Fruit fly (Drosophila melanogaster) whole organism, embryonic: ENCODE results near the gene CG17816.
A peak's percentile ranks its signal among the peaks of the same experiment; 100 is the strongest.

Experiments
- Abd-B ChIP-seq: fragments of 200-800 bp; sonication (Bioruptor generic); optimal IDR thresholded peaks from 2 replicates; lab custom pipeline; 2018; ENCODE audit warnings: missing biosample characterization, mild to moderate bottlenecking, missing genetic modification characterization, moderate library complexity
- Ada2b ChIP-seq: fragments of 200-800 bp; sonication (Bioruptor generic); IDR thresholded peaks from 2 replicates; pipeline ENCODE4 v1.3.6; 2022; ENCODE audit warnings: missing biosample characterization, missing genetic modification characterization
- CG11093 ChIP-seq: fragments of 200-800 bp; sonication (Bioruptor generic); IDR thresholded peaks from 3 replicates; pipeline ENCODE4 v1.3.6; 2022; ENCODE audit warnings: missing biosample characterization, missing genetic modification characterization
- CG11247 ChIP-seq: fragments of 200-800 bp; sonication (Bioruptor generic); IDR thresholded peaks from 2 replicates; pipeline ENCODE4 v1.3.6; 2022; ENCODE audit warnings: missing biosample characterization, missing genetic modification characterization
- CG11695 ChIP-seq: fragments of 200-800 bp; sonication (Bioruptor generic); IDR thresholded peaks from 3 replicates; pipeline ENCODE4 v1.3.6; 2022; ENCODE audit warnings: missing biosample characterization, missing genetic modification characterization
- CG1233 ChIP-seq: fragments of 200-800 bp; sonication (Bioruptor generic); optimal IDR thresholded peaks from 4 replicates; lab custom pipeline; 2018; ENCODE audit warnings: missing biosample characterization, mild to moderate bottlenecking, missing genetic modification characterization
- CG13624 ChIP-seq: fragments of 200-800 bp; sonication (Bioruptor generic); optimal IDR thresholded peaks from 2 replicates; lab custom pipeline; 2016; ENCODE audit warnings: missing biosample characterization, missing genetic modification characterization
- CG15601 ChIP-seq: fragments of 200-800 bp; sonication (Bioruptor generic); optimal IDR thresholded peaks from 3 replicates; lab custom pipeline; 2019; ENCODE audit warnings: missing biosample characterization, mild to moderate bottlenecking, missing genetic modification characterization, moderate library complexity
- CG15696 ChIP-seq: fragments of 200-800 bp; sonication (Bioruptor generic); optimal IDR thresholded peaks from 2 replicates; lab custom pipeline; 2019; ENCODE audit warnings: missing biosample characterization, mild to moderate bottlenecking, missing genetic modification characterization, moderate library complexity
- CG17186 ChIP-seq: fragments of 200-800 bp; sonication (Bioruptor generic); optimal IDR thresholded peaks from 3 replicates; lab custom pipeline; 2017; ENCODE audit warnings: missing biosample characterization, missing genetic modification reagents, missing genetic modification characterization
- CG17361 ChIP-seq: fragments of 200-800 bp; sonication (Bioruptor generic); IDR thresholded peaks from 3 replicates; pipeline ENCODE4 v1.3.6; 2022; ENCODE audit warnings: missing biosample characterization, missing genetic modification characterization
- CG17802 ChIP-seq: fragments of 200-800 bp; sonication (Bioruptor generic); optimal IDR thresholded peaks from 2 replicates; lab custom pipeline; 2018; ENCODE audit warnings: missing biosample characterization, mild to moderate bottlenecking, missing genetic modification characterization, moderate library complexity
- CG18619 ChIP-seq: fragments of 200-800 bp; sonication (Bioruptor generic); optimal IDR thresholded peaks from 3 replicates; lab custom pipeline; 2017; ENCODE audit warnings: missing biosample characterization, mild to moderate bottlenecking, missing genetic modification characterization
- CG3407 ChIP-seq: fragments of 200-800 bp; sonication (Bioruptor generic); optimal IDR thresholded peaks from 2 replicates; lab custom pipeline; 2018; ENCODE audit warnings: missing biosample characterization, mild to moderate bottlenecking, missing genetic modification characterization
- CG34224 ChIP-seq: fragments of 200-800 bp; sonication (Bioruptor generic); IDR thresholded peaks from 3 replicates; pipeline ENCODE4 v1.3.6; 2022; ENCODE audit warnings: missing biosample characterization, missing genetic modification characterization; ENCODE audit not compliant: partially characterized antibody
- CG34422 ChIP-seq: fragments of 200-800 bp; sonication (Bioruptor generic); IDR thresholded peaks from 3 replicates; pipeline ENCODE4 v1.3.6; 2022; ENCODE audit warnings: missing biosample characterization, missing genetic modification characterization
- CG6175 ChIP-seq: fragments of 200-800 bp; sonication (Bioruptor generic); IDR thresholded peaks from 3 replicates; pipeline ENCODE4 v1.3.6; 2022; ENCODE audit warnings: missing biosample characterization, missing genetic modification characterization
- CG7839 ChIP-seq: fragments of 200-800 bp; sonication (Bioruptor generic); optimal IDR thresholded peaks from 3 replicates; lab custom pipeline; 2018; ENCODE audit warnings: missing biosample characterization, mild to moderate bottlenecking, missing genetic modification characterization, moderate library complexity
- CG7963 ChIP-seq: fragments of 200-800 bp; sonication (Bioruptor generic); IDR thresholded peaks from 3 replicates; pipeline ENCODE4 v1.3.6; 2022; ENCODE audit warnings: missing biosample characterization, missing genetic modification characterization; ENCODE audit not compliant: partially characterized antibody
- CG8089 ChIP-seq: fragments of 200-800 bp; sonication (Bioruptor generic); optimal IDR thresholded peaks from 3 replicates; lab custom pipeline; 2016; ENCODE audit warnings: missing biosample characterization, missing genetic modification characterization
- CG9215 ChIP-seq: fragments of 200-800 bp; sonication (Bioruptor generic); IDR thresholded peaks from 2 replicates; pipeline ENCODE4 v1.3.6; 2022; ENCODE audit warnings: missing biosample characterization, missing genetic modification characterization
- CG9727 ChIP-seq: fragments of 200-800 bp; sonication (Bioruptor generic); optimal IDR thresholded peaks from 3 replicates; lab custom pipeline; 2017; ENCODE audit warnings: missing biosample characterization, mild to moderate bottlenecking, missing genetic modification characterization
- CG9876 ChIP-seq: fragments of 200-800 bp; sonication (Bioruptor generic); optimal IDR thresholded peaks from 2 replicates; lab custom pipeline; 2016; ENCODE audit warnings: missing biosample characterization, missing genetic modification characterization
- CTCF ChIP-seq: fragments of 200-800 bp; sonication (Bioruptor generic); optimal IDR thresholded peaks from 2 replicates; lab custom pipeline; 2017; ENCODE audit warnings: missing biosample characterization, mild to moderate bottlenecking, missing genetic modification characterization, moderate library complexity
- CkIIα-i1 ChIP-seq: fragments of 200-800 bp; sonication (Bioruptor generic); IDR thresholded peaks from 2 replicates; pipeline ENCODE4 v1.3.6; 2022; ENCODE audit warnings: missing biosample characterization, missing genetic modification characterization
- D19A ChIP-seq: fragments of 200-800 bp; optimal IDR thresholded peaks from 3 replicates; lab custom pipeline; 2019; ENCODE audit warnings: missing biosample characterization, mild to moderate bottlenecking, missing genetic modification characterization, moderate library complexity
- Elba2 ChIP-seq: fragments of 200-800 bp; sonication (Bioruptor generic); optimal IDR thresholded peaks from 3 replicates; lab custom pipeline; 2016; ENCODE audit warnings: missing biosample characterization, missing genetic modification characterization
- Fer2 ChIP-seq: fragments of 200-800 bp; sonication (Bioruptor generic); optimal IDR thresholded peaks from 2 replicates; lab custom pipeline; 2018; ENCODE audit warnings: missing biosample characterization, mild to moderate bottlenecking, missing genetic modification characterization, moderate library complexity
- HHEX ChIP-seq: fragments of 200-800 bp; sonication (Bioruptor generic); optimal IDR thresholded peaks from 3 replicates; lab custom pipeline; 2017; ENCODE audit warnings: missing biosample characterization, mild to moderate bottlenecking, missing genetic modification characterization, missing genetic modification reagents
- Hey ChIP-seq: fragments of 200-800 bp; sonication (Bioruptor generic); optimal IDR thresholded peaks from 3 replicates; lab custom pipeline; 2018; ENCODE audit warnings: missing biosample characterization, mild to moderate bottlenecking, missing genetic modification characterization
- HmgD ChIP-seq: fragments of 200-800 bp; sonication (Bioruptor generic); optimal IDR thresholded peaks from 3 replicates; lab custom pipeline; 2016; ENCODE audit warnings: missing biosample characterization, missing genetic modification characterization
- NK7.1 ChIP-seq: fragments of 200-800 bp; sonication (Bioruptor generic); optimal IDR thresholded peaks from 3 replicates; lab custom pipeline; 2016; ENCODE audit warnings: missing biosample characterization, missing genetic modification characterization
- Nf-YB ChIP-seq: fragments of 200-800 bp; sonication (Bioruptor generic); optimal IDR thresholded peaks from 3 replicates; lab custom pipeline; 2019; ENCODE audit warnings: missing biosample characterization, mild to moderate bottlenecking, missing genetic modification characterization, moderate library complexity
- Nf-YC ChIP-seq: fragments of 200-800 bp; optimal IDR thresholded peaks from 3 replicates; lab custom pipeline; 2019; ENCODE audit warnings: missing biosample characterization, mild to moderate bottlenecking, missing genetic modification characterization, moderate library complexity
- Ravus ChIP-seq: fragments of 200-800 bp; sonication (Bioruptor generic); IDR thresholded peaks from 2 replicates; pipeline ENCODE4 v1.3.6; 2022; ENCODE audit warnings: missing biosample characterization, missing genetic modification characterization
- TFAM ChIP-seq: fragments of 200-800 bp; sonication (Bioruptor generic); optimal IDR thresholded peaks from 2 replicates; lab custom pipeline; 2017; ENCODE audit warnings: missing biosample characterization, missing genetic modification characterization, inconsistent platforms
- bcd ChIP-seq: fragments of 200-800 bp; sonication (Bioruptor generic); optimal IDR thresholded peaks from 2 replicates; lab custom pipeline; 2017; ENCODE audit warnings: missing biosample characterization, mild to moderate bottlenecking, missing genetic modification characterization
- cas ChIP-seq: fragments of 200-800 bp; sonication (Bioruptor generic); IDR thresholded peaks from 2 replicates; pipeline ENCODE4 v1.3.6; 2022; ENCODE audit warnings: missing biosample characterization, missing genetic modification characterization
- crol ChIP-seq: fragments of 200-800 bp; sonication (Bioruptor generic); IDR thresholded peaks from 2 replicates; pipeline ENCODE4 v1.3.6; 2022; ENCODE audit warnings: missing biosample characterization, missing genetic modification characterization
- cwo ChIP-seq: fragments of 200-800 bp; sonication (Bioruptor generic); optimal IDR thresholded peaks from 3 replicates; lab custom pipeline; 2017; ENCODE audit warnings: missing biosample characterization, missing genetic modification characterization, mild to moderate bottlenecking, moderate library complexity, missing genetic modification reagents
- emc ChIP-seq: fragments of 200-800 bp; sonication (Bioruptor generic); optimal IDR thresholded peaks from 2 replicates; lab custom pipeline; 2016; ENCODE audit warnings: missing biosample characterization, missing genetic modification characterization
- gcm ChIP-seq: fragments of 200-800 bp; sonication (Bioruptor generic); optimal IDR thresholded peaks from 2 replicates; lab custom pipeline; 2019; ENCODE audit warnings: missing biosample characterization, mild to moderate bottlenecking, missing genetic modification characterization, moderate library complexity
- nom ChIP-seq: fragments of 200-800 bp; sonication (Bioruptor generic); optimal IDR thresholded peaks from 2 replicates; lab custom pipeline; 2017; ENCODE audit warnings: missing biosample characterization, missing genetic modification characterization, mild to moderate bottlenecking, moderate library complexity, missing genetic modification reagents
- oc ChIP-seq: fragments of 200-800 bp; sonication (Bioruptor generic); optimal IDR thresholded peaks from 2 replicates; lab custom pipeline; 2018; ENCODE audit warnings: missing biosample characterization, mild to moderate bottlenecking, missing genetic modification characterization, moderate library complexity
- org-1 ChIP-seq: fragments of 200-800 bp; sonication (Bioruptor generic); optimal IDR thresholded peaks from 2 replicates; lab custom pipeline; 2017; ENCODE audit warnings: missing biosample characterization, missing genetic modification characterization
- pb ChIP-seq: fragments of 200-800 bp; sonication (Bioruptor generic); optimal IDR thresholded peaks from 3 replicates; lab custom pipeline; 2016; ENCODE audit warnings: missing biosample characterization, missing genetic modification characterization
- prd ChIP-seq, 3 experiments: fragments of >200 bp in 2 of 3; fragments of 200-800 bp in 1 of 3; sonication (Bioruptor generic) in 1 of 3; optimal IDR thresholded peaks in 2 of 3; IDR thresholded peaks in 1 of 3; 2 replicates in 2 of 3; 3 replicates in 1 of 3; pipeline versions ENCODE4 v1.3.6 to Lab custom; 2017 to 2022; ENCODE audit warnings: missing biosample characterization in 1 of 3, missing genetic modification characterization in 1 of 3
- pum ChIP-seq: fragments of 200-800 bp; sonication (Bioruptor generic); optimal IDR thresholded peaks from 2 replicates; lab custom pipeline; 2016; ENCODE audit warnings: missing biosample characterization, missing genetic modification characterization
- seq ChIP-seq: fragments of 200-800 bp; sonication (Bioruptor generic); IDR thresholded peaks from 2 replicates; pipeline ENCODE4 v1.3.6; 2022; ENCODE audit warnings: missing biosample characterization, missing genetic modification characterization
- tin ChIP-seq: fragments of 200-800 bp; sonication (Bioruptor generic); optimal IDR thresholded peaks from 3 replicates; lab custom pipeline; 2016; ENCODE audit warnings: missing biosample characterization, missing genetic modification characterization
- trem ChIP-seq: fragments of 200-800 bp; optimal IDR thresholded peaks from 3 replicates; lab custom pipeline; 2019; ENCODE audit warnings: missing biosample characterization, mild to moderate bottlenecking, missing genetic modification characterization, moderate library complexity
- unpg ChIP-seq: fragments of 200-800 bp; sonication (Bioruptor generic); optimal IDR thresholded peaks from 3 replicates; lab custom pipeline; 2018; ENCODE audit warnings: missing biosample characterization, mild to moderate bottlenecking, missing genetic modification characterization, moderate library complexity

The CG17816 gene

dm6 chr3R:7913139-7913538, 26.6 kb upstream of the CG17816 start, which contains the start of gene Rfk (continued):
- TF ChIP-seq Hey (tag; lab: Kevin White, UChicago), result no peak
- no peak for TF ChIP-seq CG11247 (GFP tag; lab: Robert Waterston, UW)
- TF ChIP-seq CG11093 (GFP tag; lab: Robert Waterston, UW), result no peak
- no peak for TF ChIP-seq pum (GFP tag; lab: Kevin White, UChicago)
- TF ChIP-seq unpg (GFP tag; lab: Kevin White, UChicago), result no peak
- TF ChIP-seq CG17802 (tag; lab: Kevin White, UChicago), result no peak
- TF ChIP-seq Abd-B, result peak; percentile 43
- TF ChIP-seq Nf-YB (GFP tag; lab: Kevin White, UChicago), result no peak
- peak; percentile 99 for TF ChIP-seq trem (tag; lab: Kevin White, UChicago)
- TF ChIP-seq prd (optimal IDR thresholded peaks at IDR 0.05; lab: Kevin White, UChicago), result no peak
- no peak for TF ChIP-seq prd (GFP tag; IDR thresholded peaks at IDR 0.05; lab: Robert Waterston, UW)
- TF ChIP-seq CG15601 (tag; lab: Kevin White, UChicago), result no peak
- no peak for TF ChIP-seq tin (GFP tag; lab: Kevin White, UChicago)
- no peak for TF ChIP-seq CG17186 (GFP tag; lab: Kevin White, UChicago)
- TF ChIP-seq CG15696 (tag; lab: Kevin White, UChicago), result no peak
- TF ChIP-seq NK7.1 (GFP tag; lab: Kevin White, UChicago), result no peak
- TF ChIP-seq seq, result no peak
- TF ChIP-seq CG11695 (GFP tag; lab: Robert Waterston, UW), result no peak
- TF ChIP-seq gcm, result peak; percentile 30
- no peak; the same call in 1 of the 3 replicates for TF ChIP-seq CG17361 (GFP tag; lab: Robert Waterston, UW)
- no peak for TF ChIP-seq cwo (GFP tag; lab: Kevin White, UChicago)
- no peak for TF ChIP-seq CG9727 (GFP tag; lab: Kevin White, UChicago)
- TF ChIP-seq CG9215 (GFP tag; lab: Robert Waterston, UW), result no peak
- no peak for TF ChIP-seq org-1
- no peak for TF ChIP-seq D19A (tag; lab: Kevin White, UChicago)
- TF ChIP-seq CG8089 (GFP tag; lab: Kevin White, UChicago), result no peak
- TF ChIP-seq Fer2 (tag; lab: Kevin White, UChicago), result no peak
- TF ChIP-seq CG1233 (GFP tag; lab: Kevin White, UChicago), result no peak
- peak; percentile 44; the same call in 1 of the 3 replicates for TF ChIP-seq CG34422 (GFP tag; lab: Robert Waterston, UW)
- no peak for TF ChIP-seq CkIIα-i1
- TF ChIP-seq CG9876 (GFP tag; lab: Kevin White, UChicago), result no peak
- TF ChIP-seq TFAM (GFP tag; lab: Kevin White, UChicago), result no peak
- TF ChIP-seq CG34224, result no peak
- TF ChIP-seq Ravus, result no peak
- TF ChIP-seq CTCF (GFP tag; lab: Kevin White, UChicago), result no peak
- no peak for TF ChIP-seq CG7839
- TF ChIP-seq CG3407 (GFP tag; lab: Kevin White, UChicago), result no peak
- no peak for TF ChIP-seq CG18619 (GFP tag; lab: Kevin White, UChicago)
- TF ChIP-seq HmgD (GFP tag; lab: Kevin White, UChicago), result peak; percentile 2
- no peak for TF ChIP-seq CG6175
- TF ChIP-seq bcd (GFP tag; lab: Kevin White, UChicago), result no peak
- TF ChIP-seq HHEX (GFP tag; lab: Kevin White, UChicago), result no peak
- TF ChIP-seq cas (GFP tag; lab: Robert Waterston, UW), result no peak
- TF ChIP-seq Ada2b (GFP tag; lab: Robert Waterston, UW), result no peak
- no peak for TF ChIP-seq emc (GFP tag; lab: Kevin White, UChicago)
- no peak for TF ChIP-seq pb (GFP tag; lab: Kevin White, UChicago)
- no peak for TF ChIP-seq crol
- no peak for TF ChIP-seq oc (tag; lab: Kevin White, UChicago)
- TF ChIP-seq CG13624, result no peak
- TF ChIP-seq Elba2 (GFP tag; lab: Kevin White, UChicago), result no peak
- TF ChIP-seq nom (GFP tag; lab: Kevin White, UChicago), result no peak
- no peak for TF ChIP-seq CG7963 (GFP tag; lab: Robert Waterston, UW)
- peak; percentile 33 for TF ChIP-seq Nf-YC (tag; lab: Kevin White, UChicago)
